Fruit fly (Drosophila melanogaster): ENCODE results near the gene hdm.

The hdm gene

dm6 chrX:7901153-7902038 is 18.5 kb downstream of the hdm start, which contains the start of the genes RpS6 and bys (continued):
- TF ChIP-seq prd (optimal IDR thresholded peaks at IDR 0.05) (no peak), prd (GFP tag; IDR thresholded peaks at IDR 0.05) (peak; percentile 41; the same call in 1 of the 3 replicates), Stat92E (GFP tag; optimal IDR thresholded peaks at IDR 0.05) (peak in 1 of 3 experiments; percentile 31), CG31388 (GFP tag; optimal IDR thresholded peaks at IDR 0.05) (no peak), GATAe (GFP tag; conservative IDR thresholded peaks at IDR 0.05) (no peak), Vsx1 (GFP tag; optimal IDR thresholded peaks at IDR 0.05) (no peak), maf-S (GFP tag; optimal IDR thresholded peaks at IDR 0.05) (peak; percentile 18), crol (GFP tag; IDR thresholded peaks at IDR 0.05) (no peak), Side (GFP tag; optimal IDR thresholded peaks at IDR 0.05) (peak; percentile 23), Sin3A (optimal IDR thresholded peaks at IDR 0.05) (peak; percentile 21), Asciz (GFP tag; optimal IDR thresholded peaks at IDR 0.05) (peak; percentile 64), CG17186 (GFP tag; optimal IDR thresholded peaks at IDR 0.05) (no peak), CG4730 (GFP tag; IDR thresholded peaks at IDR 0.05) (peak; percentile 20; the same call in 1 of the 2 replicates), otp (GFP tag; IDR thresholded peaks at IDR 0.05) (peak; percentile 72; the same call in 2 of the 3 replicates), Ravus (GFP tag; IDR thresholded peaks at IDR 0.05) (no peak), chm (GFP tag; IDR thresholded peaks at IDR 0.05) (peak; percentile 65), CG4328 (GFP tag; optimal IDR thresholded peaks at IDR 0.05) (peak; percentile 15), CG15601 (tag; optimal IDR thresholded peaks at IDR 0.05) (peak; percentile 10), Hr39 (optimal IDR thresholded peaks at IDR 0.05) (no peak), Dip2 (GFP tag; IDR thresholded peaks at IDR 0.05) (no peak), pho (GFP tag; optimal IDR thresholded peaks at IDR 0.05) (no peak), CG4360 (GFP tag; IDR thresholded peaks at IDR 0.05) (no peak), CG9932 (GFP tag; IDR thresholded peaks at IDR 0.05) (peak; percentile 74), ems (GFP tag; optimal IDR thresholded peaks at IDR 0.05) (no peak), CG4404 (GFP tag; IDR thresholded peaks at IDR 0.05) (no peak), HHEX (GFP tag; optimal IDR thresholded peaks at IDR 0.05) (peak; percentile 57), grn (GFP tag; optimal IDR thresholded peaks at IDR 0.05) (no peak), CG10565 (GFP tag; optimal IDR thresholded peaks at IDR 0.05) (no peak), ranshi (GFP tag; IDR thresholded peaks at IDR 0.05) (peak; percentile 39), pb (GFP tag; optimal IDR thresholded peaks at IDR 0.05) (peak; percentile 19), CG12299 (tag; optimal IDR thresholded peaks at IDR 0.05) (no peak), CG34422 (GFP tag; IDR thresholded peaks at IDR 0.05) (peak; percentile 51), stwl (tag; optimal IDR thresholded peaks at IDR 0.05) (peak; percentile 23), Xrp1 (GFP tag; IDR thresholded peaks at IDR 0.05) (no peak), tgo (GFP tag; IDR thresholded peaks at IDR 0.05) (peak; percentile 29; the same call in 1 of the 3 replicates), tio (GFP tag; optimal IDR thresholded peaks at IDR 0.05) (no peak), hkb (optimal IDR thresholded peaks at IDR 0.05) (no peak), hkb (GFP tag; IDR thresholded peaks at IDR 0.05) (peak; percentile 35; the same call in 1 of the 2 replicates), lov (optimal IDR thresholded peaks at IDR 0.05) (no peak), lov (GFP tag; IDR thresholded peaks at IDR 0.05) (0 out of 3 replicates have a peak, but pooled peaks have one; percentile 66), CG7372 (GFP tag; IDR thresholded peaks at IDR 0.05) (no peak), dmrt11E (tag; optimal IDR thresholded peaks at IDR 0.05) (no peak), CG11398 (GFP tag; optimal IDR thresholded peaks at IDR 0.05) (no peak), fd3F (GFP tag; optimal IDR thresholded peaks at IDR 0.05) (no peak), Elba2 (GFP tag; optimal IDR thresholded peaks at IDR 0.05) (no peak), fu2 (GFP tag; optimal IDR thresholded peaks at IDR 0.05) (peak; percentile 12), CG2116 (GFP tag; optimal IDR thresholded peaks at IDR 0.05) (peak; percentile 91), scrt (GFP tag; optimal IDR thresholded peaks at IDR 0.05) (peak; percentile 61), crp (GFP tag; optimal IDR thresholded peaks at IDR 0.05) (peak in 1 of 2 experiments; percentile 65), Sox100B (GFP tag; optimal IDR thresholded peaks at IDR 0.05) (peak; percentile 61), zfh1 (GFP tag; IDR thresholded peaks at IDR 0.05) (peak; percentile 69)
